Worm (Caenorhabditis elegans) whole organism, L2 larva: Measurements from ENCODE around the gene htz-1.

ENCODE experiments used
- C34F6.9 ChIP-seq: fragments of 150-350 bp; optimal IDR thresholded peaks from 2 replicates; lab custom pipeline; 2014; ENCODE audit warnings: missing biosample characterization, missing genetic modification characterization
- F13H6.1 ChIP-seq: sonication (generic microtip); optimal IDR thresholded peaks from 2 replicates; lab custom pipeline; 2016; ENCODE audit warnings: missing genetic modification characterization, missing compliant biosample characterization
- R02D3.7 ChIP-seq: fragments of 150-350 bp; optimal IDR thresholded peaks from 2 replicates; lab custom pipeline; 2014; ENCODE audit warnings: missing biosample characterization, missing genetic modification characterization
- Y55F3AM.14 ChIP-seq: fragments of 200-800 bp; sonication (Bioruptor generic); optimal IDR thresholded peaks from 2 replicates; lab custom pipeline; 2018; ENCODE audit warnings: mild to moderate bottlenecking, missing genetic modification characterization, missing compliant biosample characterization
- ama-1 ChIP-seq: fragments of 150-350 bp; optimal IDR thresholded peaks from 2 replicates; lab custom pipeline; 2018; ENCODE audit warnings: inconsistent platforms
- ceh-16 ChIP-seq: fragments of 150-350 bp; optimal IDR thresholded peaks from 2 replicates; lab custom pipeline; 2014; ENCODE audit warnings: missing biosample characterization, missing genetic modification characterization
- ceh-82 ChIP-seq: fragments of 150-350 bp; optimal IDR thresholded peaks from 2 replicates; lab custom pipeline; 2014; ENCODE audit warnings: missing biosample characterization, missing genetic modification characterization
- crh-2 ChIP-seq: sonication (generic microtip); optimal IDR thresholded peaks from 2 replicates; lab custom pipeline; 2017; ENCODE audit warnings: missing biosample characterization, missing genetic modification characterization
- egl-27 ChIP-seq: sonication (generic microtip); optimal IDR thresholded peaks from 3 replicates; lab custom pipeline; 2017; ENCODE audit warnings: missing biosample characterization, missing genetic modification reagents, missing genetic modification characterization
- elt-3 ChIP-seq: sonication (generic microtip); optimal IDR thresholded peaks from 2 replicates; lab custom pipeline; 2017; ENCODE audit warnings: missing biosample characterization, missing genetic modification characterization
- fos-1 ChIP-seq: fragments of 150-350 bp; optimal IDR thresholded peaks from 2 replicates; lab custom pipeline; 2014; ENCODE audit warnings: missing biosample characterization, missing genetic modification characterization
- lin-11 ChIP-seq: fragments of 150-350 bp; sonication (generic microtip); optimal IDR thresholded peaks from 2 replicates; lab custom pipeline; 2014; ENCODE audit warnings: missing biosample characterization, missing genetic modification characterization, inconsistent platforms, mixed read lengths
- lin-39 ChIP-seq: fragments of 150-350 bp; optimal IDR thresholded peaks from 2 replicates; lab custom pipeline; 2014; ENCODE audit warnings: missing biosample characterization, missing genetic modification reagents, missing genetic modification characterization
- lsy-2 ChIP-seq, 2 experiments: fragments of 150-350 bp in 1 of 2; sonication (generic microtip) in 1 of 2; optimal IDR thresholded peaks; 2 replicates each; lab custom pipeline; 2014 to 2017; ENCODE audit warnings: missing biosample characterization in 2 of 2, missing genetic modification characterization in 2 of 2
- mab-5 ChIP-seq: fragments of 150-350 bp; optimal IDR thresholded peaks from 2 replicates; lab custom pipeline; 2014; ENCODE audit warnings: missing biosample characterization, missing genetic modification characterization
- mbf-1 ChIP-seq: sonication (generic microtip); optimal IDR thresholded peaks from 2 replicates; lab custom pipeline; 2017; ENCODE audit warnings: missing biosample characterization, missing genetic modification characterization
- mdl-1 ChIP-seq, 2 experiments: fragments of 150-350 bp in 1 of 2; sonication (generic microtip) in 1 of 2; optimal IDR thresholded peaks; 2 replicates each; lab custom pipeline; 2017; ENCODE audit warnings: missing biosample characterization in 2 of 2, missing genetic modification characterization in 2 of 2
- nhr-11 ChIP-seq: fragments of 150-350 bp; optimal IDR thresholded peaks from 2 replicates; lab custom pipeline; 2014; ENCODE audit warnings: missing biosample characterization, missing genetic modification characterization
- nhr-12 ChIP-seq: fragments of 150-350 bp; optimal IDR thresholded peaks from 2 replicates; lab custom pipeline; 2014; ENCODE audit warnings: missing biosample characterization, missing genetic modification characterization
- nhr-129 ChIP-seq: fragments of 150-350 bp; optimal IDR thresholded peaks from 2 replicates; lab custom pipeline; 2014; ENCODE audit warnings: missing biosample characterization, missing genetic modification characterization
- nhr-21 ChIP-seq: fragments of 150-350 bp; optimal IDR thresholded peaks from 2 replicates; lab custom pipeline; 2014; ENCODE audit warnings: missing biosample characterization, missing genetic modification characterization
- nhr-25 ChIP-seq: fragments of 150-350 bp; sonication (generic microtip); optimal IDR thresholded peaks from 3 replicates; lab custom pipeline; 2014; ENCODE audit warnings: missing biosample characterization, missing genetic modification characterization
- nhr-77 ChIP-seq: fragments of 150-350 bp; optimal IDR thresholded peaks from 2 replicates; lab custom pipeline; 2014; ENCODE audit warnings: missing biosample characterization, missing genetic modification characterization
- peb-1 ChIP-seq: fragments of 150-350 bp; optimal IDR thresholded peaks from 2 replicates; lab custom pipeline; 2014; ENCODE audit warnings: missing biosample characterization, missing genetic modification characterization
- sem-4 ChIP-seq: fragments of 150-350 bp; optimal IDR thresholded peaks from 2 replicates; lab custom pipeline; 2014; ENCODE audit warnings: missing biosample characterization, missing genetic modification reagents, missing genetic modification characterization
- skn-1 ChIP-seq: sonication (generic microtip); optimal IDR thresholded peaks from 2 replicates; lab custom pipeline; 2017; ENCODE audit warnings: missing biosample characterization, missing genetic modification characterization
- sma-3 ChIP-seq: sonication (generic microtip); optimal IDR thresholded peaks from 2 replicates; lab custom pipeline; 2016; ENCODE audit warnings: missing genetic modification reagents, missing genetic modification characterization, missing compliant biosample characterization
- sma-9 ChIP-seq, 2 experiments: fragments of 150-350 bp in 1 of 2; sonication (generic microtip) in 1 of 2; optimal IDR thresholded peaks; 2 replicates each; lab custom pipeline; 2014 to 2016; ENCODE audit warnings: missing genetic modification characterization in 2 of 2, mild to moderate bottlenecking in 1 of 2, missing biosample characterization in 1 of 2, missing compliant biosample characterization in 1 of 2, missing genetic modification reagents in 1 of 2, moderate library complexity in 1 of 2
- snpc-4 ChIP-seq: fragments of 150-350 bp; optimal IDR thresholded peaks from 2 replicates; lab custom pipeline; 2014; ENCODE audit warnings: missing biosample characterization, missing genetic modification characterization
- unc-55 ChIP-seq: fragments of 150-350 bp; sonication (generic microtip); optimal IDR thresholded peaks from 3 replicates; lab custom pipeline; 2014; ENCODE audit warnings: missing biosample characterization, missing genetic modification reagents, missing genetic modification characterization
- unc-62 ChIP-seq: fragments of 150-350 bp; optimal IDR thresholded peaks from 2 replicates; lab custom pipeline; 2014; ENCODE audit warnings: missing biosample characterization, missing genetic modification reagents, missing genetic modification characterization
- zag-1 ChIP-seq: fragments of 150-350 bp; optimal IDR thresholded peaks from 2 replicates; lab custom pipeline; 2014; ENCODE audit warnings: missing biosample characterization, missing genetic modification characterization
- ztf-1 ChIP-seq: fragments of 200-800 bp; sonication (Bioruptor generic); conservative IDR thresholded peaks from 2 replicates; pipeline ENCODE4 v1.3.6; 2022; ENCODE audit warnings: missing genetic modification characterization, missing compliant biosample characterization

htz-1 gene

ce11 chrIV:4411311-4411947 is 34.6 kb upstream of the htz-1 start:
- TF ChIP-seq nhr-25 (tag; lab: Kevin White, UChicago) (no peak), nhr-21 (tag; lab: Kevin White, UChicago) (no peak), sem-4 (tag; lab: Kevin White, UChicago) (no peak), ama-1 (lab: Kevin White, UChicago) (peak; percentile 7), sma-9 (GFP tag; optimal IDR thresholded peaks at IDR 0.05; lab: Kevin White, UChicago) (no peak), sma-9 (tag; optimal IDR thresholded peaks at IDR 0.05; lab: Kevin White, UChicago) (no peak), ztf-1 (no peak)
- TF ChIP-seq, all 48 proteins: peak for 1

ce11 chrIV:4411948-4412335 is 34.1 kb upstream of the htz-1 start:
- TF ChIP-seq F13H6.1 = no peak
- no peak for TF ChIP-seq lsy-2 (tag; optimal IDR thresholded peaks at IDR 0.05; lab: Kevin White, UChicago)
- TF ChIP-seq nhr-129 (tag; lab: Kevin White, UChicago) = no peak
- TF ChIP-seq mdl-1 (tag; optimal IDR thresholded peaks at IDR 0.05; lab: Kevin White, UChicago) = no peak
- no peak for TF ChIP-seq ceh-82
- no peak for TF ChIP-seq Y55F3AM.14

ce11 chrIV:4413114-4413513 is 32.9 kb upstream of the htz-1 start:
- TF ChIP-seq sma-9 (GFP tag; optimal IDR thresholded peaks at IDR 0.05; lab: Kevin White, UChicago) = no peak
- TF ChIP-seq sma-9 (tag; optimal IDR thresholded peaks at IDR 0.05; lab: Kevin White, UChicago) = no peak
- no peak for TF ChIP-seq peb-1 (tag; lab: Kevin White, UChicago)
- TF ChIP-seq nhr-129 (tag; lab: Kevin White, UChicago) = no peak
- no peak for TF ChIP-seq zag-1 (tag; lab: Kevin White, UChicago)
- TF ChIP-seq mdl-1 (tag; optimal IDR thresholded peaks at IDR 0.05; lab: Kevin White, UChicago) = no peak

- TF ChIP-seq nhr-12 (no peak), lin-39 (tag; lab: Kevin White, UChicago) (no peak), unc-62 (GFP tag; lab: Kevin White, UChicago) (no peak), nhr-25 (tag; lab: Kevin White, UChicago) (no peak)
Measured at ce11 chrIV:4422029-4422428, 24.0 kb upstream of the htz-1 start, which contains the start of gene clec-175. TSS of gene clec-175 (plus strand) at chrIV:4422329.

DNA sequence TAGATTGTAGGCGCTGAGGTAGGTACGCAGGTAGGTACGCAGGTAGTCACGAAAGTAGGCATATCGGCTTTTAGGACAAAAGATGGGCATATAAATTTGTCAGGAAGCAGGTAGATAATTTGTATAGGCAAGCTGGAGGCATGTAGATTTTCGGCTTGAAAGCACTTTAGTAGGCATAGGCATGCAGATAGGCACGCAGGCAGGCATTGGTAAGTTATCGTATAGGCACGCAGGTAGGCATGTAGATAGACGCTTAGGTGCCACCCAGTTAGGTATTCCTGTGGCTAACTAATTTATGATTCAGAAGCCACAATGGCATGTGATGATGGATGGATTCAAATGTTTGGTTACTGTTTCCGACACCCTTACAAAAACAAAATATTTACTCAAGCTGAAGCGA is 23.0 kb upstream of the htz-1 start:
- TF ChIP-seq peb-1 (tag; lab: Kevin White, UChicago) (no peak), ama-1 (lab: Kevin White, UChicago) (no peak), unc-62 (GFP tag; lab: Kevin White, UChicago) (no peak), nhr-25 (tag; lab: Kevin White, UChicago) (no peak), nhr-11 (no peak), lsy-2 (tag; optimal IDR thresholded peaks at IDR 0.05; lab: Kevin White, UChicago) (no peak), skn-1 (tag; lab: Kevin White, UChicago) (no peak), R02D3.7 (tag; lab: Kevin White, UChicago) (no peak), lin-11 (tag; lab: Kevin White, UChicago) (no peak), sma-3 (no peak), lin-39 (tag; lab: Kevin White, UChicago) (no peak), sma-9 (GFP tag; optimal IDR thresholded peaks at IDR 0.05; lab: Kevin White, UChicago) (no peak), sma-9 (tag; optimal IDR thresholded peaks at IDR 0.05; lab: Kevin White, UChicago) (no peak), C34F6.9 (no peak)

DNA sequence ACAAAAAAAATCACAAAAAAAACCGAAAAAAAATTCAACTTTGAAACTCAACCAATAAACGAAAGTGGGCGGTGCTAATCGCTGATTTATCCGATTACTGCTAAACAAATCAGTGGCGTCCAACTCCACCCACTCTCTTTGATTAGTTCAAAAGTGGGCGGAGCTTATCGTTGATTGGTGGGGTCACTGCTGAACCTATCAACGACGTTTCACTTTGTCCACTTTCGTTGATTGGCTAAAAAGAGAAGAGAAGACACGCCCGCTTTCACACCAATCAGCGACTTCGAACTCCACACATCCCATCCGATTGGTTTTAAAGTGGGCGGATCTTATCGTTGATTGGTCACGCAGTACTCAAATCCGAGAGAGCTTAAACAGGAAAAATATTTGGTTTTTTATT is 22.1 kb upstream of the htz-1 start:
- no peak for TF ChIP-seq ceh-16 (tag; lab: Kevin White, UChicago)
- TF ChIP-seq snpc-4 (tag; lab: Kevin White, UChicago) = no peak
- no peak for TF ChIP-seq peb-1 (tag; lab: Kevin White, UChicago)
- TF ChIP-seq ztf-1 = no peak
- no peak for TF ChIP-seq elt-3
- no peak for TF ChIP-seq unc-55 (GFP tag; lab: Kevin White, UChicago)
- no peak for TF ChIP-seq nhr-129 (tag; lab: Kevin White, UChicago)
- TF ChIP-seq unc-62 (GFP tag; lab: Kevin White, UChicago) = no peak
- TF ChIP-seq F13H6.1 = no peak
- TF ChIP-seq egl-27 (tag; lab: Kevin White, UChicago) = no peak
- TF ChIP-seq ama-1 (lab: Kevin White, UChicago) = no peak
- no peak for TF ChIP-seq sma-9 (GFP tag; optimal IDR thresholded peaks at IDR 0.05; lab: Kevin White, UChicago)
- TF ChIP-seq sma-9 (tag; optimal IDR thresholded peaks at IDR 0.05; lab: Kevin White, UChicago) = no peak
- TF ChIP-seq nhr-12 = no peak
- TF ChIP-seq nhr-21 (tag; lab: Kevin White, UChicago) = no peak
- TF ChIP-seq fos-1 = no peak
- TF ChIP-seq R02D3.7 (tag; lab: Kevin White, UChicago) = no peak
- TF ChIP-seq nhr-77 (tag; lab: Kevin White, UChicago) = no peak
- TF ChIP-seq crh-2 (tag; lab: Kevin White, UChicago) = no peak
- TF ChIP-seq mab-5 (tag; lab: Kevin White, UChicago) = no peak
- no peak for TF ChIP-seq mbf-1 (tag; lab: Kevin White, UChicago)
